Worm (Caenorhabditis elegans) whole organism, L1 larva: ENCODE results near the gene M04D8.7.

Experiments used
- C34B4.2 ChIP-seq: sonication (generic microtip); optimal IDR thresholded peaks from 2 replicates; lab custom pipeline; 2017; ENCODE audit warnings: mild to moderate bottlenecking, missing genetic modification characterization, missing compliant biosample characterization
- ceh-63 ChIP-seq: fragments of 200-800 bp; sonication (Bioruptor generic); optimal IDR thresholded peaks from 2 replicates; lab custom pipeline; 2018; ENCODE audit warnings: mild to moderate bottlenecking, missing genetic modification characterization, missing compliant biosample characterization
- ceh-88 ChIP-seq: fragments of 200-800 bp; sonication (Bioruptor generic); IDR thresholded peaks from 2 replicates; pipeline ENCODE4 v1.3.6; 2022; ENCODE audit warnings: missing genetic modification characterization, missing compliant biosample characterization
- dsc-1 ChIP-seq: sonication (generic microtip); optimal IDR thresholded peaks from 2 replicates; lab custom pipeline; 2016; ENCODE audit warnings: mild to moderate bottlenecking, missing genetic modification characterization, missing compliant biosample characterization
- efl-1 ChIP-seq, 4 experiments: fragments of 150-350 bp; optimal IDR thresholded peaks in 3 of 4; peaks in 1 of 4; 1 replicate in 1 of 4; 2 replicates in 3 of 4; lab custom pipeline; 2014; ENCODE audit warnings: missing biosample characterization in 2 of 4, missing genetic modification characterization in 2 of 4, missing genetic modification reagents in 2 of 4
- egl-13 ChIP-seq: sonication (generic microtip); optimal IDR thresholded peaks from 2 replicates; lab custom pipeline; 2016; ENCODE audit warnings: missing genotype, missing genetic modification reagents, missing genetic modification characterization, missing compliant biosample characterization
- egl-27 ChIP-seq, 2 experiments: fragments of 150-350 bp in 1 of 2; sonication (generic microtip); optimal IDR thresholded peaks; 3 replicates each; lab custom pipeline; 2017 to 2018; ENCODE audit warnings: missing biosample characterization in 2 of 2, missing genetic modification characterization in 2 of 2, missing genetic modification reagents in 2 of 2
- fos-1 ChIP-seq: fragments of 150-350 bp; optimal IDR thresholded peaks from 2 replicates; lab custom pipeline; 2014; ENCODE audit warnings: missing biosample characterization, missing genetic modification characterization
- hlh-4 ChIP-seq: sonication (generic microtip); optimal IDR thresholded peaks from 2 replicates; lab custom pipeline; 2016; ENCODE audit warnings: mild to moderate bottlenecking, missing genetic modification characterization, missing compliant biosample characterization
- irx-1 ChIP-seq: sonication (generic microtip); optimal IDR thresholded peaks from 2 replicates; lab custom pipeline; 2016; ENCODE audit warnings: missing genetic modification characterization, missing compliant biosample characterization
- lin-13 ChIP-seq: fragments of 150-350 bp; optimal IDR thresholded peaks from 2 replicates; lab custom pipeline; 2014; ENCODE audit warnings: missing biosample characterization, missing genetic modification reagents, missing genetic modification characterization
- lin-35 ChIP-seq, 2 experiments: fragments of 150-350 bp; optimal IDR thresholded peaks; 2 replicates each; lab custom pipeline; 2014; ENCODE audit warnings: missing biosample characterization in 2 of 2, missing genetic modification characterization in 2 of 2, missing genetic modification reagents in 2 of 2
- mef-2 ChIP-seq: fragments of 150-350 bp; optimal IDR thresholded peaks from 2 replicates; lab custom pipeline; 2014; ENCODE audit warnings: missing biosample characterization, missing genetic modification characterization
- nhr-12 ChIP-seq: sonication (generic microtip); optimal IDR thresholded peaks from 2 replicates; lab custom pipeline; 2017; ENCODE audit warnings: missing biosample characterization, missing genetic modification characterization
- nhr-237 ChIP-seq: fragments of 150-350 bp; optimal IDR thresholded peaks from 2 replicates; lab custom pipeline; 2014; ENCODE audit warnings: missing biosample characterization, missing genetic modification characterization
- nhr-28 ChIP-seq: fragments of 150-350 bp; optimal IDR thresholded peaks from 2 replicates; lab custom pipeline; 2014; ENCODE audit warnings: missing biosample characterization, missing genetic modification characterization
- nhr-47 ChIP-seq: sonication (generic microtip); optimal IDR thresholded peaks from 2 replicates; lab custom pipeline; 2016; ENCODE audit warnings: mild to moderate bottlenecking, missing genetic modification characterization, moderate library complexity, missing compliant biosample characterization
- nhr-76 ChIP-seq: sonication (generic microtip); optimal IDR thresholded peaks from 2 replicates; lab custom pipeline; 2017; ENCODE audit warnings: missing biosample characterization, missing genetic modification characterization
- nhr-77 ChIP-seq: fragments of 150-350 bp; optimal IDR thresholded peaks from 2 replicates; lab custom pipeline; 2014; ENCODE audit warnings: missing biosample characterization, missing genetic modification characterization
- pax-3 ChIP-seq: fragments of 200-800 bp; sonication (Bioruptor generic); optimal IDR thresholded peaks from 2 replicates; lab custom pipeline; 2018; ENCODE audit warnings: mild to moderate bottlenecking, missing genetic modification characterization, moderate library complexity, missing compliant biosample characterization
- pqm-1 ChIP-seq: sonication (generic microtip); optimal IDR thresholded peaks from 3 replicates; lab custom pipeline; 2017; ENCODE audit warnings: missing biosample characterization, missing genetic modification characterization
- snpc-4 ChIP-seq: fragments of 150-350 bp; optimal IDR thresholded peaks from 2 replicates; lab custom pipeline; 2014; ENCODE audit warnings: missing biosample characterization, missing genetic modification characterization
- sptf-1 ChIP-seq: fragments of 150-350 bp; optimal IDR thresholded peaks from 2 replicates; lab custom pipeline; 2014; ENCODE audit warnings: missing biosample characterization, missing genetic modification characterization
- sup-37 ChIP-seq: fragments of 200-800 bp; sonication (Bioruptor generic); optimal IDR thresholded peaks from 2 replicates; lab custom pipeline; 2018; ENCODE audit warnings: mild to moderate bottlenecking, missing genetic modification characterization, missing compliant biosample characterization
- swsn-7 ChIP-seq: sonication (generic microtip); optimal IDR thresholded peaks from 2 replicates; lab custom pipeline; 2016; ENCODE audit warnings: missing genetic modification characterization, missing compliant biosample characterization
- unc-30 ChIP-seq: sonication (generic microtip); optimal IDR thresholded peaks from 2 replicates; lab custom pipeline; 2017; ENCODE audit warnings: missing biosample characterization, missing genetic modification characterization
- unc-86 ChIP-seq: sonication (generic microtip); optimal IDR thresholded peaks from 2 replicates; lab custom pipeline; 2016; ENCODE audit warnings: missing genetic modification characterization, missing compliant biosample characterization
- unc-98 ChIP-seq: fragments of 200-800 bp; sonication (Bioruptor generic); IDR thresholded peaks from 2 replicates; pipeline ENCODE4 v1.3.6; 2022; ENCODE audit warnings: missing genetic modification characterization, missing compliant biosample characterization
- vab-15 ChIP-seq: sonication (generic microtip); optimal IDR thresholded peaks from 2 replicates; lab custom pipeline; 2017; ENCODE audit warnings: missing genotype, mild to moderate bottlenecking, missing genetic modification characterization, missing compliant biosample characterization
- ztf-4 ChIP-seq: fragments of 150-350 bp; optimal IDR thresholded peaks from 2 replicates; lab custom pipeline; 2014; ENCODE audit warnings: missing biosample characterization, missing genetic modification characterization

Gene M04D8.7

DNA sequence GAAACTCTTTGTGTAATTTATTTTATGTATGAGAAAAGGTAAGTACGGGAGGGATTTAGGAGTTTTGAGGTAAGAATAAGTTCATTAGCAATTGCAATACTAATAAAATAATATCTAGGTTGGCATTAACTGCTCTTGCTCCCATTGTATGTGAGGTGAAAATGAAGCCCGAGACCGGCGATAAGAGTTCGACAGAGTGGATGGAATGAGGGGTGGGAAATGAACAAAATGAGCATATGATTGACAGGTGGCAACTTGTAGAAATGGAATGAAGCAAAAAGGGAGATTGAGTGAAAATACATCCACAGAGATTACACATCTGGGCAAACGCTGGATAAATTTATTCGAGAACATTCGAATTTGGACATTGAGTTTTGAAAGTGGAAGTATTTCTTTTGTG, 41.5 kb downstream of the M04D8.7 start:
- no peak for TF ChIP-seq nhr-76 (tag; lab: Kevin White, UChicago)
- TF ChIP-seq nhr-47 (tag; lab: Kevin White, UChicago) = no peak
- no peak for TF ChIP-seq nhr-77 (tag; lab: Kevin White, UChicago)

DNA sequence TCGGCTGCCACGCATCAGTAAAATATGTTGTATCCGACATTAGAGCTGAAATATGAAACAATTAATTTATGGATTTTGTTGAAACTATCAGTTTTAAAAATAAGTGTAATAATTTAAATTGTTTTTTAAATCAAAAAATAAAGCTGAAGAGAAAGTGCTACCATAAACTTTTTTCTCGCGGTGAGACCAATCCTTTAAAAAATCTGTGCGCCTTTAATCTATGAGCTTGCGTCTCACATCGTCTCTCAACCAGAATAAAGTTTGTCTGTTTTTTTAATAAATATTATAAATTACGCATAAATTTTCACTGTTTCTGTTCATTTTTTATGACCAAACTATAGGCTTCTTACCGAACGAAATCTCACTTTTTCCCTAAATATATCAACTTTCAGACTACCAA, 46.0 kb downstream of the M04D8.7 start, which contains the start of gene T16H12.3:
T16H12.3 (minus strand) TSS at position 51 of the 400 bp plus-strand sequence.
- no peak for TF ChIP-seq nhr-47 (tag; lab: Kevin White, UChicago)
- no peak for TF ChIP-seq snpc-4 (tag; lab: Kevin White, UChicago)
- TF ChIP-seq swsn-7 (tag; lab: Kevin White, UChicago) = no peak
- no peak for TF ChIP-seq nhr-12 (tag; lab: Kevin White, UChicago)
- TF ChIP-seq ztf-4 (tag; lab: Kevin White, UChicago) = no peak
- no peak for TF ChIP-seq unc-98 (GFP tag; lab: Robert Waterston, UW)
- TF ChIP-seq vab-15 (tag; lab: Kevin White, UChicago) = no peak
- TF ChIP-seq nhr-28 (tag; lab: Kevin White, UChicago) = no peak
- no peak for TF ChIP-seq nhr-76 (tag; lab: Kevin White, UChicago)
- no peak for TF ChIP-seq dsc-1
- TF ChIP-seq pqm-1 (tag; lab: Kevin White, UChicago) = no peak

DNA sequence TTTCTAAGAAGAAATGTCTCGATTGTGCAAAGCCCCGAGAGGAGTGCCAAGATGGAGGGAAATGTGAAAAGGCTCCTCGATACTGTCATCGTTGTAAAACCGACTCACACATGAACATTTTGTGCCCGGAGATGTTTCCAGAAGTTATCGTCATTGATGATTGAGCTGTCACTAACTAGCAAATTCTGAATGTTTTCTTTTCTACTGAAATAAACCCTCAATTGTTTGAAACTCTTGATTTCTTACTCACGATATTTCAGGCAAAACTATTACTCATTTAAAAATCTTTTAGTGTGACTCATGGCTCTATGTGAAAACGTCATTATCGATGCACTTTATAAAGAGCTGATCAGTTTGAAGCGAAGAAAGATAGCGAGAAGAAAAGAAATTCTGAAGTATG, 47.9 kb downstream of the M04D8.7 start, which contains the start of gene T16H12.13:
T16H12.13 (plus strand) TSS at position 301 of the 400 bp plus-strand sequence.
- no peak for TF ChIP-seq sptf-1 (tag; lab: Kevin White, UChicago)
- TF ChIP-seq vab-15 (tag; lab: Kevin White, UChicago) = no peak
- TF ChIP-seq lin-13 (GFP tag; lab: Kevin White, UChicago) = no peak
- TF ChIP-seq unc-86 (tag; lab: Kevin White, UChicago) = no peak
- TF ChIP-seq lin-35 (GFP tag; optimal IDR thresholded peaks at IDR 0.05; lab: Kevin White, UChicago) = no peak
- no peak for TF ChIP-seq efl-1 (optimal IDR thresholded peaks at IDR 0.05; lab: Kevin White, UChicago)
- peak in 1 of 2 experiments; percentile 63 for TF ChIP-seq efl-1 (GFP tag; optimal IDR thresholded peaks at IDR 0.05 in 1 of 2; lab: Kevin White, UChicago)
- TF ChIP-seq, all 84 proteins: peak for 1

DNA sequence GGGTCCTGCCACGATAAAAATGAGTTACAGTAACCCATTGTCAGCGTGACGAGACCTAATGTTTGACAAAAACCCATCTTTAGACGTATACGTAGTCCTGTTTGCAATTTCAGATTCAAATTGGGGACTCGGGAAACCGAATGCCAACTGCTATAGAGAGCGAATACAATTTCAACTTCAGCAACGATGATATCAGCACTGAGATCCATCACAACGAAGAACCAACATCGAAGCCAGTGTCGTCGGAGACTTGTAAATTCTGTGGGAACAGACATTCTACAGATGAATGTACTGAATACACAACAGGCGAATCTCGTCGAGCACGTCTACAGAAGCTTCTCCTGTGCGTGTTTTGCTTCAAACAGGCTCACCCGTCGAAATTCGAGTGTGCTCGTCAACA, 48.3 kb downstream of the M04D8.7 start:
- TF ChIP-seq C34B4.2 (tag; lab: Kevin White, UChicago) (no peak), unc-30 (tag; lab: Kevin White, UChicago) (no peak), ceh-63 (GFP tag; lab: Kevin White, UChicago) (no peak), egl-13 (no peak), nhr-76 (tag; lab: Kevin White, UChicago) (no peak), egl-27 (tag; optimal IDR thresholded peaks at IDR 0.05; lab: Kevin White, UChicago) (no peak), nhr-28 (tag; lab: Kevin White, UChicago) (no peak), mef-2 (tag; lab: Kevin White, UChicago) (no peak), hlh-4 (tag; lab: Kevin White, UChicago) (no peak), fos-1 (tag; lab: Kevin White, UChicago) (no peak), swsn-7 (tag; lab: Kevin White, UChicago) (no peak), vab-15 (tag; lab: Kevin White, UChicago) (no peak), nhr-77 (tag; lab: Kevin White, UChicago) (no peak), sup-37 (no peak)

DNA sequence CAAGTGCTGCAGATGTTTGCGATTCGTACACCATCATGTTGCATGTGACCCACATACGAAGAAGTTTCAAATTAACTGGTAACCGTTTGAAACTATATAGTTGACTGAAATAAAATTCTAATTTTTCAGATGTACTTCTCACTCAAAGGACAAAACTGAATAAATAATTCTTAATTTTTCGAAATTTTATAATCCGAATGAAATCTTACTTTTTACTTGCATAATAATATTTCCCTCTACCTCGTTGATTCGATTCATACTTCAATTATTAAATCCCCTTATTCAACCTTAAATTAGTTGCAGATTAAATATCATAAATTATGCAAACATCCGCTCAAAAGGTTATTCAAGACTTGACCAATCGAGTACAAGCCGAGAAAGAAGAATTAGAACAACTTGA, 48.7 kb downstream of the M04D8.7 start, which contains the start of gene T16H12.2:
T16H12.2 (plus strand) TSS at position 301 of the 400 bp plus-strand sequence.
- no peak for TF ChIP-seq C34B4.2 (tag; lab: Kevin White, UChicago)
- no peak for TF ChIP-seq ceh-88
- TF ChIP-seq irx-1 (tag; lab: Kevin White, UChicago) = no peak
- no peak for TF ChIP-seq nhr-237 (tag; lab: Kevin White, UChicago)
- TF ChIP-seq pax-3 (tag; lab: Kevin White, UChicago) = no peak
